Worm (Caenorhabditis elegans) whole organism, L3 larva: ENCODE data around the gene F19B10.10.

Experiments used
- R02D3.7 ChIP-seq: fragments of 150-350 bp; optimal IDR thresholded peaks from 2 replicates; lab custom pipeline; 2014; ENCODE audit warnings: missing biosample characterization, missing genetic modification characterization
- aly-2 ChIP-seq: fragments of 150-350 bp; optimal IDR thresholded peaks from 2 replicates; lab custom pipeline; 2014; ENCODE audit warnings: missing biosample characterization, missing genetic modification characterization
- ceh-16 ChIP-seq: sonication (generic microtip); optimal IDR thresholded peaks from 2 replicates; lab custom pipeline; 2017; ENCODE audit warnings: missing biosample characterization, missing genetic modification characterization
- ceh-28 ChIP-seq: fragments of 150-350 bp; optimal IDR thresholded peaks from 2 replicates; lab custom pipeline; 2014; ENCODE audit warnings: missing biosample characterization, missing genetic modification reagents, missing genetic modification characterization
- ceh-82 ChIP-seq: fragments of 150-350 bp; optimal IDR thresholded peaks from 2 replicates; lab custom pipeline; 2014; ENCODE audit warnings: missing biosample characterization, missing genetic modification characterization
- ceh-9 ChIP-seq: sonication (generic microtip); optimal IDR thresholded peaks from 2 replicates; lab custom pipeline; 2018; ENCODE audit warnings: missing biosample characterization, missing genetic modification characterization
- daf-12 ChIP-seq: fragments of 150-350 bp; optimal IDR thresholded peaks from 2 replicates; lab custom pipeline; 2014; ENCODE audit warnings: missing biosample characterization, missing genetic modification reagents, missing genetic modification characterization
- egl-27 ChIP-seq: sonication (generic microtip); optimal IDR thresholded peaks from 4 replicates; lab custom pipeline; 2017; ENCODE audit warnings: missing biosample characterization, missing genetic modification reagents, missing genetic modification characterization
- egl-5 ChIP-seq: fragments of 150-350 bp; optimal IDR thresholded peaks from 2 replicates; lab custom pipeline; 2017; ENCODE audit warnings: missing biosample characterization, missing genetic modification reagents, missing genetic modification characterization, inconsistent platforms
- elt-2 ChIP-seq: sonication (generic microtip); optimal IDR thresholded peaks from 2 replicates; lab custom pipeline; 2016; ENCODE audit warnings: missing genetic modification reagents, mild to moderate bottlenecking, missing genetic modification characterization, missing compliant biosample characterization
- elt-3 ChIP-seq, 3 experiments: fragments of 150-350 bp in 1 of 3; sonication (generic microtip) in 2 of 3; optimal IDR thresholded peaks; 2 replicates in 2 of 3; 4 replicates in 1 of 3; lab custom pipeline; 2014 to 2017; ENCODE audit warnings: missing biosample characterization in 3 of 3, missing genetic modification characterization in 3 of 3
- fkh-10 ChIP-seq: sonication (generic microtip); optimal IDR thresholded peaks from 2 replicates; lab custom pipeline; 2017; ENCODE audit warnings: missing biosample characterization, missing genetic modification reagents, missing genetic modification characterization
- fkh-2 ChIP-seq: fragments of 150-350 bp; optimal IDR thresholded peaks from 2 replicates; lab custom pipeline; 2014; ENCODE audit warnings: missing biosample characterization, missing genetic modification reagents, missing genetic modification characterization
- fos-1 ChIP-seq: fragments of 150-350 bp; optimal IDR thresholded peaks from 2 replicates; lab custom pipeline; 2014; ENCODE audit warnings: missing biosample characterization, missing genetic modification characterization
- hmg-11 ChIP-seq: sonication (generic microtip); optimal IDR thresholded peaks from 2 replicates; lab custom pipeline; 2016; ENCODE audit warnings: missing genetic modification characterization, missing compliant biosample characterization
- lin-39 ChIP-seq: fragments of 150-350 bp; optimal IDR thresholded peaks from 2 replicates; lab custom pipeline; 2018; ENCODE audit warnings: missing biosample characterization, missing genetic modification reagents, missing genetic modification characterization
- lsy-12 ChIP-seq: sonication (generic microtip); optimal IDR thresholded peaks from 2 replicates; lab custom pipeline; 2016; ENCODE audit warnings: mild to moderate bottlenecking, missing genetic modification characterization, missing compliant biosample characterization
- mdl-1 ChIP-seq: fragments of 150-350 bp; optimal IDR thresholded peaks from 2 replicates; lab custom pipeline; 2014; ENCODE audit warnings: missing biosample characterization, missing genetic modification characterization
- mml-1 ChIP-seq: fragments of 150-350 bp; sonication (generic microtip); optimal IDR thresholded peaks from 3 replicates; lab custom pipeline; 2014; ENCODE audit warnings: missing biosample characterization, missing genetic modification characterization
- nhr-11 ChIP-seq: fragments of 150-350 bp; optimal IDR thresholded peaks from 2 replicates; lab custom pipeline; 2014; ENCODE audit warnings: missing biosample characterization, missing genetic modification characterization
- nhr-12 ChIP-seq: fragments of 150-350 bp; optimal IDR thresholded peaks from 2 replicates; lab custom pipeline; 2014; ENCODE audit warnings: missing biosample characterization, missing genetic modification characterization
- nhr-23 ChIP-seq: fragments of 150-350 bp; optimal IDR thresholded peaks from 2 replicates; lab custom pipeline; 2014; ENCODE audit warnings: missing biosample characterization, missing genetic modification reagents, missing genetic modification characterization
- nhr-237 ChIP-seq: fragments of 150-350 bp; optimal IDR thresholded peaks from 2 replicates; lab custom pipeline; 2014; ENCODE audit warnings: missing biosample characterization, missing genetic modification characterization
- nhr-25 ChIP-seq: sonication (generic microtip); optimal IDR thresholded peaks from 2 replicates; lab custom pipeline; 2017; ENCODE audit warnings: missing biosample characterization, missing genetic modification characterization
- nhr-28 ChIP-seq: fragments of 150-350 bp; optimal IDR thresholded peaks from 2 replicates; lab custom pipeline; 2014; ENCODE audit warnings: missing biosample characterization, missing genetic modification characterization
- nhr-43 ChIP-seq: sonication (generic microtip); optimal IDR thresholded peaks from 2 replicates; lab custom pipeline; 2016; ENCODE audit warnings: mild to moderate bottlenecking, missing genetic modification characterization, missing compliant biosample characterization; ENCODE audit not compliant: poor library complexity, severe bottlenecking
- nhr-67 ChIP-seq: fragments of 150-350 bp; optimal IDR thresholded peaks from 2 replicates; lab custom pipeline; 2014; ENCODE audit warnings: missing biosample characterization, missing genetic modification characterization
- nhr-76 ChIP-seq: fragments of 150-350 bp; sonication (generic microtip); optimal IDR thresholded peaks from 5 replicates; lab custom pipeline; 2014; ENCODE audit warnings: missing biosample characterization, missing genetic modification characterization
- nhr-77 ChIP-seq: fragments of 150-350 bp; optimal IDR thresholded peaks from 2 replicates; lab custom pipeline; 2014; ENCODE audit warnings: missing biosample characterization, missing genetic modification characterization
- pha-4 ChIP-seq: fragments of 150-350 bp; optimal IDR thresholded peaks from 2 replicates; lab custom pipeline; 2014; ENCODE audit warnings: missing biosample characterization, missing genetic modification reagents, missing genetic modification characterization
- pqm-1 ChIP-seq: fragments of 150-350 bp; optimal IDR thresholded peaks from 2 replicates; lab custom pipeline; 2017; ENCODE audit warnings: missing biosample characterization, missing genetic modification characterization, inconsistent platforms
- sea-2 ChIP-seq: fragments of 150-350 bp; sonication (generic microtip); optimal IDR thresholded peaks from 4 replicates; lab custom pipeline; 2014; ENCODE audit warnings: missing biosample characterization, missing genetic modification reagents, missing genetic modification characterization
- snpc-4 ChIP-seq: fragments of 150-350 bp; optimal IDR thresholded peaks from 2 replicates; lab custom pipeline; 2014; ENCODE audit warnings: missing biosample characterization, missing genetic modification characterization
- unc-39 ChIP-seq: sonication (generic microtip); optimal IDR thresholded peaks from 4 replicates; lab custom pipeline; 2017; ENCODE audit warnings: missing biosample characterization, missing genetic modification characterization
- unc-62 ChIP-seq: fragments of 150-350 bp; sonication (generic microtip); optimal IDR thresholded peaks from 4 replicates; lab custom pipeline; 2014; ENCODE audit warnings: missing biosample characterization, missing genetic modification reagents, missing genetic modification characterization
- ztf-11 ChIP-seq: fragments of 150-350 bp; optimal IDR thresholded peaks from 2 replicates; lab custom pipeline; 2014; ENCODE audit warnings: missing biosample characterization, missing genetic modification characterization
- ztf-4 ChIP-seq: fragments of 150-350 bp; optimal IDR thresholded peaks from 2 replicates; lab custom pipeline; 2014; ENCODE audit warnings: missing biosample characterization, missing genetic modification characterization

The F19B10.10 gene

ce11 chrII:3675176-3675575 is 6.0 kb downstream of the F19B10.10 start, which contains the start of gene F19B10.2:
Gene F19B10.2, plus strand, starts transcription at chrII:3675476.
- no peak for TF ChIP-seq egl-27 (tag; lab: Kevin White, UChicago)
- TF ChIP-seq fkh-10 (GFP tag; lab: Kevin White, UChicago): no peak
- TF ChIP-seq daf-12 (tag; lab: Kevin White, UChicago): no peak
- no peak for TF ChIP-seq R02D3.7 (tag; lab: Kevin White, UChicago)
- TF ChIP-seq fos-1 (tag; lab: Kevin White, UChicago): no peak
- no peak for TF ChIP-seq mdl-1 (tag; lab: Kevin White, UChicago)
- no peak for TF ChIP-seq egl-5 (tag; lab: Kevin White, UChicago)
- no peak for TF ChIP-seq nhr-11 (tag; lab: Kevin White, UChicago)
- no peak for TF ChIP-seq nhr-25 (tag; lab: Kevin White, UChicago)
- no peak for TF ChIP-seq ceh-9 (tag; lab: Kevin White, UChicago)
- TF ChIP-seq hmg-11 (tag; lab: Kevin White, UChicago): no peak
- TF ChIP-seq ceh-28 (tag; lab: Kevin White, UChicago): no peak
- no peak for TF ChIP-seq nhr-76 (tag; lab: Kevin White, UChicago)
- no peak for TF ChIP-seq ztf-4 (tag; lab: Kevin White, UChicago)
- no peak for TF ChIP-seq pqm-1 (tag; lab: Kevin White, UChicago)

DNA sequence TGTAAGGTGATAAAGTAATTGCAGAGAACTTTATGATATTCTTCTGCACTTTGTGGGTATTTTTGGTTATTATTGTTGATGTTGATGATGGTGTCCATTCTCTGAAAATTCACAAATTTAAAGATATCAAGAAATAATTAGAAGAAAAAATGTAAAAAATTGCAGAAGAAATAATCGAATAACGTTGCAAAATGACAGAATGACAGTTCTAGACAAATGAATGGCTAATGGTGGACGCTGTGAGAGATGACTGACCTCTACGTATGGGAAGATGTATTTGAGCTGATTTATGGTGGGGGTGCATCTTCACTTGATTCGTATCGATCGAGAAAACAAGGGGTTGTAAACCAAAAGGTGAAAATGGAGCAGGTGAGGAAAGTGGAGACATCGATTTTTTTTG is 7.7 kb downstream of the F19B10.10 start, which contains the start of gene sea-1:
TSS of gene sea-1 (minus strand) at position 101 of the 400 bp plus-strand sequence.
- no peak for TF ChIP-seq snpc-4 (tag; lab: Kevin White, UChicago)
- TF ChIP-seq fos-1 (tag; lab: Kevin White, UChicago): no peak
- no peak for TF ChIP-seq unc-39
- TF ChIP-seq pqm-1 (tag; lab: Kevin White, UChicago): no peak
- no peak for TF ChIP-seq nhr-12 (tag; lab: Kevin White, UChicago)
- no peak for TF ChIP-seq lin-39 (tag; lab: Kevin White, UChicago)
- no peak for TF ChIP-seq unc-62
- no peak for TF ChIP-seq nhr-23
- no peak for TF ChIP-seq elt-3 (tag; optimal IDR thresholded peaks at IDR 0.05; lab: Kevin White, UChicago)
- TF ChIP-seq fkh-2: no peak
- TF ChIP-seq ceh-16: no peak
- TF ChIP-seq, all 47 proteins: peak for 0

- TF ChIP-seq ztf-4 (tag; lab: Kevin White, UChicago): no peak
- TF ChIP-seq hmg-11 (tag; lab: Kevin White, UChicago): no peak
- TF ChIP-seq lsy-12 (tag; lab: Kevin White, UChicago): no peak
- no peak for TF ChIP-seq nhr-23
- TF ChIP-seq nhr-43 (tag; lab: Kevin White, UChicago): no peak
- no peak for TF ChIP-seq snpc-4 (tag; lab: Kevin White, UChicago)
- TF ChIP-seq ceh-16: no peak
- TF ChIP-seq aly-2 (tag; lab: Kevin White, UChicago): no peak
- TF ChIP-seq nhr-237 (tag; lab: Kevin White, UChicago): no peak
- no peak for TF ChIP-seq ceh-82 (tag; lab: Kevin White, UChicago)
- TF ChIP-seq unc-62: no peak
- TF ChIP-seq elt-2 (tag; lab: Kevin White, UChicago): no peak
- TF ChIP-seq nhr-77 (tag; lab: Kevin White, UChicago): no peak
- TF ChIP-seq pqm-1 (tag; lab: Kevin White, UChicago): no peak
- no peak for TF ChIP-seq nhr-76 (tag; lab: Kevin White, UChicago)
- no peak for TF ChIP-seq nhr-67 (tag; lab: Kevin White, UChicago)
- no peak for TF ChIP-seq mml-1 (tag; lab: Kevin White, UChicago)
These were observed 10.3 kb downstream of the F19B10.10 start, which contains the start of gene srx-98 for ce11 chrII:3670956-3671355. Gene srx-98, minus strand, starts transcription at chrII:3671056.

DNA sequence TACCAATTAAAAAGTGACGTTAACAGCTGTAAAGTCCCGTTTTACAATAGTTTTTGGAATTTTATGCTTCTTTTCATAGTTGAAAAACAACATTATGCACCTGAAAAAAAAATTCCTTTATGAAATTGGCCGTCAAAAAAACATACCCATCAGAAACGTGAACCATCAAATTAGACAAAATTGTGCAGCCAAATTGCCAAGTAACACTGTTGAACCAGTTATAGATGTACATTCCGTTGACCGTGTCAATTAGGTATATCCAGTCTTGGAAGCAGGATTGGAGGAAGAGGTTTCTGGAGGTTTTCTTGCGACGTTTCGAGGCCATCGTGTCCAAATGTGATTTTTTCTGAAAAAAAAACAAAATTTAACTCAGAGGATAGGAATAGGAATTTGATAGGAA is 11.9 kb downstream of the F19B10.10 start, which contains the start of gene srx-97:
TSS of gene srx-97 (minus strand) at position 101 of the 400 bp plus-strand sequence.
- TF ChIP-seq unc-39 (no peak), nhr-28 (tag; lab: Kevin White, UChicago) (no peak), ztf-11 (no peak), daf-12 (tag; lab: Kevin White, UChicago) (no peak), lsy-12 (tag; lab: Kevin White, UChicago) (no peak), sea-2 (GFP tag; lab: Kevin White, UChicago) (no peak), pha-4 (tag; lab: Kevin White, UChicago) (no peak)
